Worm (Caenorhabditis elegans) whole organism, L3 larva: ENCODE measurements around the gene C52B9.10.

ENCODE experiments used
- aly-2 ChIP-seq: fragments of 150-350 bp; optimal IDR thresholded peaks from 2 replicates; lab custom pipeline; 2014; ENCODE audit warnings: missing biosample characterization, missing genetic modification characterization
- eor-1 ChIP-seq, 2 experiments: fragments of 150-350 bp; optimal IDR thresholded peaks; 2 replicates each; lab custom pipeline; 2014 to 2018; ENCODE audit warnings: missing biosample characterization in 2 of 2, missing genetic modification characterization in 2 of 2
- nhr-237 ChIP-seq: fragments of 150-350 bp; optimal IDR thresholded peaks from 2 replicates; lab custom pipeline; 2014; ENCODE audit warnings: missing biosample characterization, missing genetic modification characterization
- nhr-28 ChIP-seq: fragments of 150-350 bp; optimal IDR thresholded peaks from 2 replicates; lab custom pipeline; 2014; ENCODE audit warnings: missing biosample characterization, missing genetic modification characterization
- nhr-43 ChIP-seq: sonication (generic microtip); optimal IDR thresholded peaks from 2 replicates; lab custom pipeline; 2016; ENCODE audit warnings: mild to moderate bottlenecking, missing genetic modification characterization, missing compliant biosample characterization; ENCODE audit not compliant: poor library complexity, severe bottlenecking
- nhr-77 ChIP-seq: fragments of 150-350 bp; optimal IDR thresholded peaks from 2 replicates; lab custom pipeline; 2014; ENCODE audit warnings: missing biosample characterization, missing genetic modification characterization

- TF ChIP-seq nhr-43 (tag; lab: Kevin White, UChicago) (no peak), aly-2 (no peak), nhr-28 (no peak), nhr-237 (tag; lab: Kevin White, UChicago) (no peak), eor-1 (tag; optimal IDR thresholded peaks at IDR 0.05; lab: Kevin White, UChicago) (no peak), nhr-77 (tag; lab: Kevin White, UChicago) (no peak)
These were observed 34.7 kb upstream of the C52B9.10 start for ce11 chrX:4238971-4239370.
